Worm (Caenorhabditis elegans) whole organism, early embryonic: ENCODE results near the gene F14H8.2.

Experiments used
- B0310.2 ChIP-seq: sonication (generic microtip); optimal IDR thresholded peaks from 2 replicates; lab custom pipeline; 2016; ENCODE audit warnings: mild to moderate bottlenecking, missing genetic modification characterization, missing compliant biosample characterization
- F13C5.2 ChIP-seq: sonication (generic microtip); optimal IDR thresholded peaks from 2 replicates; lab custom pipeline; 2017; ENCODE audit warnings: mild to moderate bottlenecking, missing genetic modification characterization, inconsistent platforms, missing compliant biosample characterization
- aly-1 ChIP-seq: sonication (generic microtip); optimal IDR thresholded peaks from 2 replicates; lab custom pipeline; 2016; ENCODE audit warnings: missing genetic modification characterization, missing compliant biosample characterization
- ama-1 ChIP-seq: fragments of 150-350 bp; optimal IDR thresholded peaks from 2 replicates; lab custom pipeline; 2014
- ceh-13 ChIP-seq: fragments of 200-800 bp; sonication (Bioruptor generic); optimal IDR thresholded peaks from 2 replicates; lab custom pipeline; 2018; ENCODE audit warnings: mild to moderate bottlenecking, missing genetic modification characterization, missing compliant biosample characterization
- ceh-36 ChIP-seq: sonication (generic microtip); optimal IDR thresholded peaks from 2 replicates; lab custom pipeline; 2016; ENCODE audit warnings: missing genetic modification characterization, inconsistent platforms, missing compliant biosample characterization
- ets-7 ChIP-seq: sonication (generic microtip); optimal IDR thresholded peaks from 2 replicates; lab custom pipeline; 2016; ENCODE audit warnings: missing genotype, missing genetic modification characterization, missing compliant biosample characterization
- flt-1 ChIP-seq: fragments of 200-800 bp; sonication (Bioruptor generic); IDR thresholded peaks from 2 replicates; pipeline ENCODE4 v1.3.6; 2022; ENCODE audit warnings: missing genetic modification characterization, missing compliant biosample characterization
- hmbx-1 ChIP-seq: sonication (generic microtip); optimal IDR thresholded peaks from 2 replicates; lab custom pipeline; 2016; ENCODE audit warnings: mild to moderate bottlenecking, missing genetic modification characterization, missing compliant biosample characterization
- hmg-4 ChIP-seq: fragments of 200-800 bp; sonication (Bioruptor generic); optimal IDR thresholded peaks from 2 replicates; lab custom pipeline; 2018; ENCODE audit warnings: mild to moderate bottlenecking, missing genetic modification characterization, missing compliant biosample characterization
- hnd-1 ChIP-seq: sonication (generic microtip); optimal IDR thresholded peaks from 2 replicates; lab custom pipeline; 2016; ENCODE audit warnings: missing genetic modification characterization, missing compliant biosample characterization
- pes-1 ChIP-seq: fragments of 200-800 bp; sonication (Bioruptor generic); IDR thresholded peaks from 2 replicates; pipeline ENCODE4 v1.3.6; 2022; ENCODE audit warnings: missing genetic modification reagents, missing genetic modification characterization, missing compliant biosample characterization
- scrt-1 ChIP-seq: fragments of 200-800 bp; sonication (Bioruptor generic); IDR thresholded peaks from 2 replicates; pipeline ENCODE4 v1.3.6; 2022; ENCODE audit warnings: missing genetic modification characterization, missing compliant biosample characterization
- sea-1 ChIP-seq: fragments of 200-800 bp; sonication (Bioruptor generic); conservative IDR thresholded peaks from 2 replicates; pipeline ENCODE4 v1.3.6; 2022; ENCODE audit warnings: missing genetic modification characterization, missing compliant biosample characterization
- tbx-11 ChIP-seq: fragments of 200-800 bp; sonication (Bioruptor generic); IDR thresholded peaks from 2 replicates; pipeline ENCODE4 v1.3.6; 2022; ENCODE audit warnings: missing genetic modification characterization, missing compliant biosample characterization
- tbx-37 ChIP-seq: fragments of 200-800 bp; sonication (Bioruptor generic); conservative IDR thresholded peaks from 2 replicates; pipeline ENCODE4 v1.3.6; 2022; ENCODE audit warnings: missing genetic modification reagents, missing genetic modification characterization, missing compliant biosample characterization
- tra-4 ChIP-seq: sonication (generic microtip); optimal IDR thresholded peaks from 2 replicates; lab custom pipeline; 2017; ENCODE audit warnings: missing genetic modification characterization, missing compliant biosample characterization

Gene F14H8.2

DNA sequence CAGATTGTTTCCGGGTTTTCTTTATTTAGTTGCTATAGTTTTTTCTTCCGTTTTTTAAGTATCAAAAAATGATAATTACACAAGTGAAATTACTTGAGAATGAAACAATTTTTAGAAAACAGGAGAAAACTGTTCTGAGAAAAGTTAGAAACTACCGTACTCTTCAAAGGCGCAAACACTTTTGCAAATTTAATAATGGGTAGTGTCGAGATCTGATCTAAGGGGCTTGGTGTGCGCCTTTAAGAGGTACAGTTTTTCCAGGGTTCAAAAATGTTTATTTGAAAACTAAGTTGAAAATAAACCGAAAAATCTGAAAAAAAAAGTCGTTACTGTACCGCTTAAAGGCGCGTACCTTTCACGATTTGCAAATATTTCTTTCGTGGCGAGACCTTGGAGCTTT, 40.5 kb upstream of the F14H8.2 start:
- TF ChIP-seq ama-1 (lab: Kevin White, UChicago), result no peak
- TF ChIP-seq aly-1 (tag; lab: Kevin White, UChicago), result no peak
- TF ChIP-seq hnd-1 (tag; lab: Kevin White, UChicago), result no peak
- no peak for TF ChIP-seq ceh-36 (tag; lab: Kevin White, UChicago)

DNA sequence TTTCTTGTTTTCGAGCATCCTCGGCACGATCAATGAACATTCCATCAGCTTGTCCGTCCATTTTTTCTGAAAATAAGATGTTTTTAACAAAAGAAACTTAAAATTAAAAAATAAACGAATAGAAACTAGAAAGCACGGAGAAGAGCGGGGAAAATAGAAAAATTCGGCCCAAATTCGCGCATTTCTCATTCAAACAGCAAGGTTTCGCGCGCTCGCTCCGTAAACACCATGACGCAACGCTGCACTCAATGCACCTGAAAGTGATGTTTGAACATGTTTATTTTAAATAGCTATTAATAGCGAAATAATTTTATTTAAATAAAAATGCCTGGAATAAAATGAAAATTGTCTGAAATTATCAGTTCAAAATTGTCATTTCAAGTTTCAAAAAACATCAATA, 39.4 kb upstream of the F14H8.2 start, which contains the start of the genes mcm-3 and C25D7.15:
mcm-3 (minus strand) TSS at position 66 of the 400 bp plus-strand sequence.
C25D7.15 (plus strand) TSS at position 275 of the 400 bp plus-strand sequence.
- TF ChIP-seq tra-4 (tag; lab: Kevin White, UChicago) (no peak), tbx-11 (no peak), tbx-37 (GFP tag; lab: Robert Waterston, UW) (no peak), ets-7 (tag; lab: Kevin White, UChicago) (no peak), scrt-1 (GFP tag; lab: Robert Waterston, UW) (no peak)

DNA sequence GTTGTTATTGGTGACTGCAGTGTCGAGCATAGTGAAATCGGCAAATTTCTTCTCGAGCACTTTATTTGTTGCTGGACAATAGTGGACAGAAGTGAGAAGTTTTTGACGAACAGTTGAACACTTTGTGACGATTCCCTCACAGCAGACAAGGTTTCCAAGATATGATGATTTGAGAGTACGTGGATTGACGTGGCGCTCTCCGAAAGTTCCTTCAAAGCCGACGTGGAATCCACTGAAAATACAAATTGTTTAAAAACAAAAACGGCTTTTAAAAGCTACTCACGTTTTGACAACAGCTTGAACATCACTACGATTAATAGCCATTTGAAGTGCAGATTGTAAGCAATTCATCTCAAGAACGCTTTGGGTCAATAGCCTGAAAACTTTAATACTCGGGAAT, 38.8 kb upstream of the F14H8.2 start:
- TF ChIP-seq B0310.2 (tag; lab: Kevin White, UChicago) (no peak), sea-1 (GFP tag; lab: Robert Waterston, UW) (no peak), F13C5.2 (tag; lab: Kevin White, UChicago) (no peak), tra-4 (tag; lab: Kevin White, UChicago) (no peak), ceh-36 (tag; lab: Kevin White, UChicago) (no peak), hmbx-1 (tag; lab: Kevin White, UChicago) (no peak), ceh-13 (GFP tag; lab: Kevin White, UChicago) (no peak), flt-1 (GFP tag; lab: Robert Waterston, UW) (no peak), tbx-37 (GFP tag; lab: Robert Waterston, UW) (no peak), scrt-1 (GFP tag; lab: Robert Waterston, UW) (no peak), aly-1 (tag; lab: Kevin White, UChicago) (no peak), ama-1 (lab: Kevin White, UChicago) (no peak), ets-7 (tag; lab: Kevin White, UChicago) (no peak)

DNA sequence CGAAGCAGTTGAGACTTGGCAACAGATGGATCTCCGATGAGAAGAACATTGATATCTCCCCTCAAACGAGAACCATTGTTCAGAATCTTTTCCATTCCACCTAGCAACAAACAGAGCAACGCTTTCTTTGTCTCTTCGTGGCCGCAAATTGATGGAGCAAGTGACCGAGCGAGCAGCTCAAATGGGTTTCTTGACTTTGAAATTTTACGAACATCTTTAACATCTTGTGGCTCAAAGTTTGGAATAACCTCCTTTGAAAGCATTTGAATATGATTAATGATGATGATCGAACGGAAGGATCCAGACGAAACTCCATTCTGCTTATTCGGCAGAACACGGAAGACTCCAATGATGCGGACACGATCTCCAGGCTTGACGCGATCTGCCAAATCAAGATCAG, 38.3 kb upstream of the F14H8.2 start:
- no peak for TF ChIP-seq sea-1 (GFP tag; lab: Robert Waterston, UW)
- no peak for TF ChIP-seq scrt-1 (GFP tag; lab: Robert Waterston, UW)
- TF ChIP-seq hnd-1 (tag; lab: Kevin White, UChicago), result no peak
- no peak for TF ChIP-seq hmbx-1 (tag; lab: Kevin White, UChicago)
- TF ChIP-seq F13C5.2 (tag; lab: Kevin White, UChicago), result no peak
- TF ChIP-seq tbx-37 (GFP tag; lab: Robert Waterston, UW), result no peak
- no peak for TF ChIP-seq B0310.2 (tag; lab: Kevin White, UChicago)
- TF ChIP-seq ets-7 (tag; lab: Kevin White, UChicago), result no peak
- TF ChIP-seq hmg-4 (GFP tag; lab: Kevin White, UChicago), result no peak
- no peak for TF ChIP-seq tbx-11
- TF ChIP-seq pes-1 (GFP tag; lab: Robert Waterston, UW), result no peak
- TF ChIP-seq tra-4 (tag; lab: Kevin White, UChicago), result no peak
- no peak for TF ChIP-seq ceh-36 (tag; lab: Kevin White, UChicago)
- TF ChIP-seq ama-1 (lab: Kevin White, UChicago), result no peak
- no peak for TF ChIP-seq aly-1 (tag; lab: Kevin White, UChicago)
- TF ChIP-seq ceh-13 (GFP tag; lab: Kevin White, UChicago), result no peak
- no peak for TF ChIP-seq flt-1 (GFP tag; lab: Robert Waterston, UW)

DNA sequence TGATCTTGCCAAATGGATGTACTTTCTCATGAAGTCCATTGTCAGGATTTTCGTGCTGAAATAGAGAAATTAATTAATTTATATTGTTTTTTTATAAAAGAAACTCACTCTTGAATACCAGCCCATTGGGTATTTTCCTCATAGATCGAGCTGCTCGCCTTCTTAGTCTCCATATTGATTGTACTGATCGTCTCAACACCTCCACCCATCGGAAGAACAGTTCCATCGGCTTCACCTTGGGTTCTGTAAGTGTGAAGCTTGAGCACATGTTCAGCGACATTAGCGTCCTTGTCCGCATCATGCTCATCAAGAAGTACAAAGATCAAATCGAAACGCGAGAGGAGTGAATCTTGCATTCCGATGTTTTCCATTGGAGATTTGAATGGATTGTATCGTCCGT, 37.6 kb upstream of the F14H8.2 start:
- no peak for TF ChIP-seq hmg-4 (GFP tag; lab: Kevin White, UChicago)
- no peak for TF ChIP-seq pes-1 (GFP tag; lab: Robert Waterston, UW)
- no peak for TF ChIP-seq aly-1 (tag; lab: Kevin White, UChicago)
- TF ChIP-seq flt-1 (GFP tag; lab: Robert Waterston, UW), result no peak
- TF ChIP-seq ceh-13 (GFP tag; lab: Kevin White, UChicago), result no peak
- TF ChIP-seq F13C5.2 (tag; lab: Kevin White, UChicago), result no peak

DNA sequence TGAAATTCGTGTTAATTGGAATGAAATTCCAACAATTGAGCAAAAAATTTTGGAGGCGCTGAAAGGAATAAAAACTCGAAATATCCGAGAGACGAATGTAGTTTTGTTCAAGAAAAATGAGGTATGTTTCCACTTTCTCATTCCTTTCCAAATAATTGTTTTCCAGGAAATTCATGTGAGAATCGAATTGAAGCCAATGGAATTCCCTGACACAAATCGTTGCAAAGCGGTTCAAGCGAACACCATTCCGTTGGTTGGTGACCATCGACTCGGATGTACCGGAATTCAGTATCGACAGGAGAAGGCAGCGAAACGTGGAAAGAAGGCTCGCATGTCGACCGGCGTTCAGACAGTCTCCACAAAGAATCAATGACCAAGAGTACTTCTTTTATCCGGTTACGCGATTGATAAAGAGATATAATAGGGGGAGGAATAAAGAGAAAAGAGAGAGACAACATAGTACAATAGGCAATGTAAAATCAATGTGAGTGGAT, 36.3 kb upstream of the F14H8.2 start:
- TF ChIP-seq ceh-13 (GFP tag; lab: Kevin White, UChicago) (no peak), tra-4 (tag; lab: Kevin White, UChicago) (no peak), sea-1 (GFP tag; lab: Robert Waterston, UW) (no peak; the same call in 1 of the 2 replicates), tbx-37 (GFP tag; lab: Robert Waterston, UW) (no peak), tbx-11 (no peak), ets-7 (tag; lab: Kevin White, UChicago) (no peak), hnd-1 (tag; lab: Kevin White, UChicago) (no peak), F13C5.2 (tag; lab: Kevin White, UChicago) (no peak), ama-1 (lab: Kevin White, UChicago) (no peak), hmbx-1 (tag; lab: Kevin White, UChicago) (no peak)

DNA sequence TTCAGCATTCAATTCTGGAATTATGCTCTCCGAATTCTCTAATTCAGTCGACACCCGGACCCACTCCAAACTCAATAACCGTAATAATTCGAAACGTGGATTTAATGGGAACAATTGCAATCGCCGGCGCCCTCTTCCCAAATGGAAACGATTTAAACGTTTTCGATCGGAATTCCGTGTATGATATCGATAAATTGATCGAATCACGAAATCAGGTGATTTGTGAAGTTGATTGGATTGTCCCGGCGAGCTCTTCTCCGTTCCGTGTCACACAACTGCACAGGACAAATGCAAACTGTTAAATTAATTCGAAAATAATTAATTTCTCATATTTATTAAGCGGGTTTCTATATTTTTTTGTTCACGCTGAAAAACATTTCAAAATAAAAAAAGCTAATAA, 35.7 kb upstream of the F14H8.2 start, which contains the start of gene C25D7.16:
C25D7.16 (plus strand) TSS at position 301 of the 400 bp plus-strand sequence.
- TF ChIP-seq hmbx-1 (tag; lab: Kevin White, UChicago) (no peak), tbx-37 (GFP tag; lab: Robert Waterston, UW) (no peak), ceh-13 (GFP tag; lab: Kevin White, UChicago) (no peak)

DNA sequence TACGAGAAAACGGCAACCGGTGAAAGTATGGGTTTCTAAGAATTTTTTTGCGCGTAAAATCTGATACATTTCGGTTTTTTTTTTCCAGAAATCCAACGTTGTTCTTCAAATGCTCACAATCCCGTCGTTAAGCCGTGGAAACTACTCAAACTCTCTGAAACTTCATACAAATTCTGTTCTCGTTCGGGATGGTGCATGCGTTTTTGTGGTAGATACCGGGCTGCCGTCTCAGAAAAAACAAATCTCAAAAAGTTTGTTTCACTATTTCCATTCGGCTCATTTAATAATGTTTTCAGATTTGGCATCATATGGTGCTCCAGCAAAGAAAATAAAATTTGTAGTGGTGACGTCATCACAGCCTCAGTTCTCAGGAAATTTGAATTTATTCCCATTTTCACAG, 34.6 kb upstream of the F14H8.2 start:
- no peak for TF ChIP-seq ceh-13 (GFP tag; lab: Kevin White, UChicago)
- no peak for TF ChIP-seq ets-7 (tag; lab: Kevin White, UChicago)
- no peak for TF ChIP-seq scrt-1 (GFP tag; lab: Robert Waterston, UW)
- no peak for TF ChIP-seq tra-4 (tag; lab: Kevin White, UChicago)
- no peak for TF ChIP-seq pes-1 (GFP tag; lab: Robert Waterston, UW)
- no peak for TF ChIP-seq hnd-1 (tag; lab: Kevin White, UChicago)
- TF ChIP-seq hmg-4 (GFP tag; lab: Kevin White, UChicago), result no peak
